Worm (Caenorhabditis elegans) whole organism, L3 larva: ENCODE measurements around the gene W02B12.12.

Experiments
- R02D3.7 ChIP-seq: fragments of 150-350 bp; optimal IDR thresholded peaks from 2 replicates; lab custom pipeline; 2014; ENCODE audit warnings: missing biosample characterization, missing genetic modification characterization
- aly-2 ChIP-seq: fragments of 150-350 bp; optimal IDR thresholded peaks from 2 replicates; lab custom pipeline; 2014; ENCODE audit warnings: missing biosample characterization, missing genetic modification characterization
- ama-1 ChIP-seq: fragments of 150-350 bp; optimal IDR thresholded peaks from 2 replicates; lab custom pipeline; 2018
- ceh-16 ChIP-seq: sonication (generic microtip); optimal IDR thresholded peaks from 2 replicates; lab custom pipeline; 2017; ENCODE audit warnings: missing biosample characterization, missing genetic modification characterization
- ceh-28 ChIP-seq: fragments of 150-350 bp; optimal IDR thresholded peaks from 2 replicates; lab custom pipeline; 2014; ENCODE audit warnings: missing biosample characterization, missing genetic modification reagents, missing genetic modification characterization
- ceh-82 ChIP-seq: fragments of 150-350 bp; optimal IDR thresholded peaks from 2 replicates; lab custom pipeline; 2014; ENCODE audit warnings: missing biosample characterization, missing genetic modification characterization
- daf-12 ChIP-seq: fragments of 150-350 bp; optimal IDR thresholded peaks from 2 replicates; lab custom pipeline; 2014; ENCODE audit warnings: missing biosample characterization, missing genetic modification reagents, missing genetic modification characterization
- egl-27 ChIP-seq: sonication (generic microtip); optimal IDR thresholded peaks from 4 replicates; lab custom pipeline; 2017; ENCODE audit warnings: missing biosample characterization, missing genetic modification reagents, missing genetic modification characterization
- egl-5 ChIP-seq: fragments of 150-350 bp; optimal IDR thresholded peaks from 2 replicates; lab custom pipeline; 2017; ENCODE audit warnings: missing biosample characterization, missing genetic modification reagents, missing genetic modification characterization, inconsistent platforms
- elt-1 ChIP-seq: fragments of 150-350 bp; optimal IDR thresholded peaks from 2 replicates; lab custom pipeline; 2014; ENCODE audit warnings: missing biosample characterization, missing genetic modification characterization
- elt-2 ChIP-seq: sonication (generic microtip); optimal IDR thresholded peaks from 2 replicates; lab custom pipeline; 2016; ENCODE audit warnings: missing genetic modification reagents, mild to moderate bottlenecking, missing genetic modification characterization, missing compliant biosample characterization
- elt-3 ChIP-seq, 3 experiments: fragments of 150-350 bp in 1 of 3; sonication (generic microtip) in 2 of 3; optimal IDR thresholded peaks; 2 replicates in 2 of 3; 4 replicates in 1 of 3; lab custom pipeline; 2014 to 2017; ENCODE audit warnings: missing biosample characterization in 3 of 3, missing genetic modification characterization in 3 of 3
- fkh-2 ChIP-seq: fragments of 150-350 bp; optimal IDR thresholded peaks from 2 replicates; lab custom pipeline; 2014; ENCODE audit warnings: missing biosample characterization, missing genetic modification reagents, missing genetic modification characterization
- fos-1 ChIP-seq: fragments of 150-350 bp; optimal IDR thresholded peaks from 2 replicates; lab custom pipeline; 2014; ENCODE audit warnings: missing biosample characterization, missing genetic modification characterization
- jun-1 ChIP-seq: fragments of 150-350 bp; optimal IDR thresholded peaks from 2 replicates; lab custom pipeline; 2014; ENCODE audit warnings: missing biosample characterization, missing genetic modification reagents, missing genetic modification characterization
- lin-15B ChIP-seq: fragments of 150-350 bp; optimal IDR thresholded peaks from 2 replicates; lab custom pipeline; 2014; ENCODE audit warnings: missing biosample characterization, missing genetic modification characterization
- lin-39 ChIP-seq: fragments of 150-350 bp; optimal IDR thresholded peaks from 2 replicates; lab custom pipeline; 2018; ENCODE audit warnings: missing biosample characterization, missing genetic modification reagents, missing genetic modification characterization
- mdl-1 ChIP-seq: fragments of 150-350 bp; optimal IDR thresholded peaks from 2 replicates; lab custom pipeline; 2014; ENCODE audit warnings: missing biosample characterization, missing genetic modification characterization
- mml-1 ChIP-seq: fragments of 150-350 bp; sonication (generic microtip); optimal IDR thresholded peaks from 3 replicates; lab custom pipeline; 2014; ENCODE audit warnings: missing biosample characterization, missing genetic modification characterization
- nfya-1 ChIP-seq: sonication (generic microtip); optimal IDR thresholded peaks from 2 replicates; lab custom pipeline; 2017; ENCODE audit warnings: missing genetic modification characterization, mild to moderate bottlenecking, missing compliant biosample characterization, antibody characterized with exemption, moderate library complexity; ENCODE audit not compliant: insufficient read depth
- nhr-11 ChIP-seq: fragments of 150-350 bp; optimal IDR thresholded peaks from 2 replicates; lab custom pipeline; 2014; ENCODE audit warnings: missing biosample characterization, missing genetic modification characterization
- nhr-12 ChIP-seq: fragments of 150-350 bp; optimal IDR thresholded peaks from 2 replicates; lab custom pipeline; 2014; ENCODE audit warnings: missing biosample characterization, missing genetic modification characterization
- nhr-23 ChIP-seq: fragments of 150-350 bp; optimal IDR thresholded peaks from 2 replicates; lab custom pipeline; 2014; ENCODE audit warnings: missing biosample characterization, missing genetic modification reagents, missing genetic modification characterization
- nhr-237 ChIP-seq: fragments of 150-350 bp; optimal IDR thresholded peaks from 2 replicates; lab custom pipeline; 2014; ENCODE audit warnings: missing biosample characterization, missing genetic modification characterization
- nhr-25 ChIP-seq: sonication (generic microtip); optimal IDR thresholded peaks from 2 replicates; lab custom pipeline; 2017; ENCODE audit warnings: missing biosample characterization, missing genetic modification characterization
- nhr-28 ChIP-seq: fragments of 150-350 bp; optimal IDR thresholded peaks from 2 replicates; lab custom pipeline; 2014; ENCODE audit warnings: missing biosample characterization, missing genetic modification characterization
- nhr-43 ChIP-seq: sonication (generic microtip); optimal IDR thresholded peaks from 2 replicates; lab custom pipeline; 2016; ENCODE audit warnings: mild to moderate bottlenecking, missing genetic modification characterization, missing compliant biosample characterization; ENCODE audit not compliant: poor library complexity, severe bottlenecking
- nhr-67 ChIP-seq: fragments of 150-350 bp; optimal IDR thresholded peaks from 2 replicates; lab custom pipeline; 2014; ENCODE audit warnings: missing biosample characterization, missing genetic modification characterization
- nhr-76 ChIP-seq: fragments of 150-350 bp; sonication (generic microtip); optimal IDR thresholded peaks from 5 replicates; lab custom pipeline; 2014; ENCODE audit warnings: missing biosample characterization, missing genetic modification characterization
- nhr-77 ChIP-seq: fragments of 150-350 bp; optimal IDR thresholded peaks from 2 replicates; lab custom pipeline; 2014; ENCODE audit warnings: missing biosample characterization, missing genetic modification characterization
- pha-4 ChIP-seq: fragments of 150-350 bp; optimal IDR thresholded peaks from 2 replicates; lab custom pipeline; 2014; ENCODE audit warnings: missing biosample characterization, missing genetic modification reagents, missing genetic modification characterization
- snpc-4 ChIP-seq: fragments of 150-350 bp; optimal IDR thresholded peaks from 2 replicates; lab custom pipeline; 2014; ENCODE audit warnings: missing biosample characterization, missing genetic modification characterization
- tbx-2 ChIP-seq: sonication (generic microtip); optimal IDR thresholded peaks from 2 replicates; lab custom pipeline; 2016; ENCODE audit warnings: mild to moderate bottlenecking, missing genetic modification characterization, missing compliant biosample characterization
- unc-39 ChIP-seq: sonication (generic microtip); optimal IDR thresholded peaks from 4 replicates; lab custom pipeline; 2017; ENCODE audit warnings: missing biosample characterization, missing genetic modification characterization
- unc-62 ChIP-seq: fragments of 150-350 bp; sonication (generic microtip); optimal IDR thresholded peaks from 4 replicates; lab custom pipeline; 2014; ENCODE audit warnings: missing biosample characterization, missing genetic modification reagents, missing genetic modification characterization
- zag-1 ChIP-seq: fragments of 150-350 bp; optimal IDR thresholded peaks from 2 replicates; lab custom pipeline; 2014; ENCODE audit warnings: missing biosample characterization, missing genetic modification characterization
- ztf-11 ChIP-seq: fragments of 150-350 bp; optimal IDR thresholded peaks from 2 replicates; lab custom pipeline; 2014; ENCODE audit warnings: missing biosample characterization, missing genetic modification characterization

Gene W02B12.12

DNA sequence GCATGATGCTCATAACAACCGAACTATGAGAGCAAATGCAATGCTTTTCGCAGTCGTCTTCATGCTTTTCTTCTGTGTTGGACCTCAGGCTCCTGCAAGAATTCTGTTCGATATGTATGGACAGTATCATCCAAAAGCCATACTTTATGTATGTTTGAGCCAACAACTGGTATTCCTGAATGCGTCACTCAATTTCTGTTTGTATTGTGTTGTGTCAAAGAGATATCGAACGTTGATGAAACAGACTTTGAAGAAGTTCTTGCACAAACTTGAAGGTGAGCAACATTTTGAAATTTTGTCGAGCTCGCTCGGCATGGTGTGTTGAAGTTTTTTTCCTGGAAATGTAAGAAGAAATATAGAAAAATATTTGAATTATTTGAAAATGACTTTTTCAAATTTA is 33.9 kb upstream of the W02B12.12 start:
- TF ChIP-seq tbx-2 (tag; lab: Kevin White, UChicago) (no peak), nhr-67 (no peak), egl-5 (tag; lab: Kevin White, UChicago) (no peak), nhr-28 (no peak), ceh-16 (tag; lab: Kevin White, UChicago) (no peak), ztf-11 (tag; lab: Kevin White, UChicago) (no peak), elt-3 (tag; optimal IDR thresholded peaks at IDR 0.05; lab: Kevin White, UChicago) (no peak), nhr-76 (tag; lab: Kevin White, UChicago) (no peak), lin-15B (tag; lab: Kevin White, UChicago) (no peak), ama-1 (lab: Kevin White, UChicago) (no peak), pha-4 (no peak), nhr-43 (tag; lab: Kevin White, UChicago) (no peak), mdl-1 (tag; lab: Kevin White, UChicago) (no peak), mml-1 (tag; lab: Kevin White, UChicago) (no peak), R02D3.7 (tag; lab: Kevin White, UChicago) (no peak), lin-39 (tag; lab: Kevin White, UChicago) (no peak)

DNA sequence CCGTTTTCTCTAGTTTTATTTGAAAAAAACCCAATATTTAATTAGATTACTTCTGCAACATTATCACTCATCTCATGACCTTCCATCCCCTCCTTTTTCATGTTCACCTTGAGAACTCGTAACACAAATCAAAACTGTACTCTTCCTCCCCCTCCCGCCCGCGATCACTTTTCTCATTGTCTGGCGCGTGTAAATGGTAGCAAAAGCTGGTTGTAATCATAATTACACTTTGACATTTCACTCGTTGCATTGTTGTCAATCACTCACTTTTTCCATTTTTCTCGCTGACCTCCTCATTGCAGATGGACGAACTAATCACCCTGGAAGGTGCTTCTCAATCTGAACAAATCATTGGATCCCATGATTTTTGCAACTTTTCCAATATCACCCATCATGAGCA is 31.4 kb upstream of the W02B12.12 start, which contains the start of gene npr-41:
Gene npr-41, plus strand, starts transcription at position 301 of the 400 bp plus-strand sequence.
- TF ChIP-seq nhr-76 (tag; lab: Kevin White, UChicago) (no peak), ama-1 (lab: Kevin White, UChicago) (no peak), nhr-25 (tag; lab: Kevin White, UChicago) (peak; percentile 69), unc-39 (tag; lab: Kevin White, UChicago) (no peak), ceh-28 (tag; lab: Kevin White, UChicago) (no peak)

DNA sequence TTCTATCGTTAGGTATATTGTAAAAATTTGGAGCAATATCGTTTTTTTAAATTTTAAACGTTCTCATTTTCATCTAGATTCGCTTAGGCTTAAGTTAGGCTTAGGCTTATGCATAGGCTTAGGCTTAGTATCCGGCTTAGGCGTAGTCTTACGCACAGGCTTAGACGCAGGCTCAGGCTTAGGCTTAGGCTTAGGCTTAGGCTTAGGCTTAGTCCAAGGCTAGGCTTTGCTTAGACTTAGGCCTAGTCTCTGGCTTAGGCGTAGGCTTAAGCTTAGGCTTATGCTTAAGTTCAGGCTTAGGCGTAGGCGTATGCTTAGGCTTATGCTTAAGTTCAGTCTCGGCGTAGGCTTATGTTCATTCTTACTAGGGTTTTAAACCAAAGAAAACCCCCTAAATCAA is 24.8 kb upstream of the W02B12.12 start:
- no peak for TF ChIP-seq fos-1
- TF ChIP-seq nhr-25 (tag; lab: Kevin White, UChicago): no peak
- TF ChIP-seq lin-15B (tag; lab: Kevin White, UChicago): no peak
- TF ChIP-seq daf-12: no peak
- TF ChIP-seq lin-39 (tag; lab: Kevin White, UChicago): no peak
- TF ChIP-seq zag-1 (tag; lab: Kevin White, UChicago): no peak
- no peak for TF ChIP-seq unc-62 (GFP tag; lab: Kevin White, UChicago)

DNA sequence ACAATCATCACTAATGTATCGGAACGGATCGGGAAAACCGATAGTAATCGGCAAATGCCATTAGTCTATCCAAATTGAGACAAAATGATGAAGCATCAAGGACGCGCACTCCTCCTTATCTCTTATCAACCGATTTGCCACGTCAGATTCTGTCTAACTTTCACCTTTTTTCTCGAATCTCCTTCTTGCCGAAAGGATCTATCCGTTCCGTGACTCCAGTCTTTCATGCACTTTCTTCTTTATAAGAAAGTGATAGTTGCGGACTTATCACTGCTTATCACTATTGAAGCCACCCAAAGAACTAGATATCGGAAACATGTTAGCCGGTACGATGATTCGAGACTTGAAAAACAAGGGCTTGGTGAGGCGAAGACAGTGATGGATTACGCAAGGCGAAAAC is 23.0 kb upstream of the W02B12.12 start:
- TF ChIP-seq nhr-43 (tag; lab: Kevin White, UChicago): peak; percentile 81
- peak; percentile 39 for TF ChIP-seq tbx-2 (tag; lab: Kevin White, UChicago)
- TF ChIP-seq unc-62 (GFP tag; lab: Kevin White, UChicago): no peak
- peak; percentile 49 for TF ChIP-seq nhr-23
- no peak for TF ChIP-seq nhr-11 (tag; lab: Kevin White, UChicago)
- no peak for TF ChIP-seq ama-1 (lab: Kevin White, UChicago)
- no peak for TF ChIP-seq ztf-11 (tag; lab: Kevin White, UChicago)
- no peak for TF ChIP-seq egl-27
- peak; percentile 98 to 100 (median 100) for TF ChIP-seq elt-3 (tag; optimal IDR thresholded peaks at IDR 0.05; lab: Kevin White, UChicago)
- no peak for TF ChIP-seq nhr-28
- no peak for TF ChIP-seq elt-1 (tag; lab: Kevin White, UChicago)
- TF ChIP-seq nhr-25 (tag; lab: Kevin White, UChicago): peak; percentile 60

DNA sequence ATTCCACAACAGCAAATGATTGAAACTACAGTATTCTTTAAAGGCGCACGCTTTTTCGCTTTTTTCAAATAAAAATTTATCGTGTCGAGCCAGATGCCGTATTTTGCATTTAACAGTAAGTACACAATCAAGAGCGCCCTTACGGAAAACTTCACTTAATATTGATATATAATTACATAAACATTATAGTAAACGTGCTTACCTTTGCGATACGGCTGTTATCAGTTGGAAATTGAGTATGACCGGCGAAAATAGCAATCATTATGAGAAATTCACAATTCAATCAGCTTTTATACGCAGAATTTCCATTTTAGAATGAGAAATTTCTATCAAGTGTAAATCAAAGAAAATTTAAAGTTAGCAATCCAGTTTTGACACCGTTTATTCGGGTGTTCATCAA is 21.2 kb upstream of the W02B12.12 start, which contains the start of gene B0334.20:
Gene B0334.20, minus strand, starts transcription at position 262 of the 400 bp plus-strand sequence.
- TF ChIP-seq nhr-77 (tag; lab: Kevin White, UChicago) (no peak), nhr-25 (tag; lab: Kevin White, UChicago) (no peak), elt-2 (peak; percentile 44)

DNA sequence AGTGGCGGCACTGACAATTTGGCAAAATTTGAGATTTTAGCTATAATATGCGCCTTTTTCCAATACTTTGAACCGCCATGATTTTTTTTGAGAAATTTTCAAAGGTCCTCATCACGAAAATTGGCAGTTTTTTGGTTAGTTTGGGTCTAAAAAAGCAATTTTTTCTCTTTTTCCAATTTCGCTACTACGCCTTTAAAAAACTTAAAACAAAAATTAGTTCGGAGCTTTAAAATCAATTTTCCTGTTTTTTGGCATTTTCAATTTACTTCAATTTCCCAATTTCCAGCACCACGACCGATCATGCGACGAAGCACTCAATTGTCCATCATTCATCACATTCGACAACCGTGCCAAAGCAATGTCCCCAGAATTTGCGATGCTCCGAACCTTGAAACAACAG is 18.4 kb upstream of the W02B12.12 start, which contains the start of gene B0334.5:
Gene B0334.5, plus strand, starts transcription at position 301 of the 400 bp plus-strand sequence.
- TF ChIP-seq nhr-11 (tag; lab: Kevin White, UChicago) (no peak), egl-27 (no peak), R02D3.7 (tag; lab: Kevin White, UChicago) (no peak), jun-1 (no peak), nhr-23 (no peak), elt-2 (no peak), zag-1 (tag; lab: Kevin White, UChicago) (no peak), ceh-28 (tag; lab: Kevin White, UChicago) (no peak), fkh-2 (tag; lab: Kevin White, UChicago) (no peak), ama-1 (lab: Kevin White, UChicago) (no peak), nhr-12 (tag; lab: Kevin White, UChicago) (no peak), elt-1 (tag; lab: Kevin White, UChicago) (no peak), nfya-1 (tag; lab: Kevin White, UChicago) (no peak), snpc-4 (tag; lab: Kevin White, UChicago) (no peak), ceh-82 (tag; lab: Kevin White, UChicago) (no peak), nhr-237 (tag; lab: Kevin White, UChicago) (no peak), mml-1 (tag; lab: Kevin White, UChicago) (no peak), nhr-28 (no peak), aly-2 (no peak), elt-3 (tag; optimal IDR thresholded peaks at IDR 0.05; lab: Kevin White, UChicago) (no peak)
